Fruit fly (Drosophila melanogaster): Measurements from ENCODE around the gene NKCC.

dm6 chr3R:5516582-5517001, 14.1 kb upstream of the NKCC start:
- TF ChIP-seq achi (GFP tag; optimal IDR thresholded peaks at IDR 0.05) (no peak), Sox102F (GFP tag; optimal IDR thresholded peaks at IDR 0.05) (no peak), Eip93F (GFP tag; optimal IDR thresholded peaks at IDR 0.05) (no peak), CG11902 (GFP tag; optimal IDR thresholded peaks at IDR 0.05) (no peak), CG4318 (GFP tag; optimal IDR thresholded peaks at IDR 0.05) (no peak), fd59A (GFP tag; optimal IDR thresholded peaks at IDR 0.05) (no peak), CG10631 (GFP tag; optimal IDR thresholded peaks at IDR 0.05) (no peak), CG31627 (GFP tag; optimal IDR thresholded peaks at IDR 0.05) (no peak), salr (GFP tag; optimal IDR thresholded peaks at IDR 0.05) (no peak), CG8119 (GFP tag; IDR thresholded peaks at IDR 0.05) (no peak), eg (GFP tag; IDR thresholded peaks at IDR 0.05) (no peak)

Data from whole organism, prepupa.